Fruit fly (Drosophila melanogaster) whole organism, embryonic: Measurements from ENCODE around the gene Orct2.

Experiments used
- Atf6 ChIP-seq: fragments of 200-800 bp; sonication (Bioruptor generic); IDR thresholded peaks from 2 replicates; pipeline ENCODE4 v1.3.6; 2022; ENCODE audit warnings: missing biosample characterization, missing genetic modification characterization
- Blimp-1 ChIP-seq: fragments of 200-800 bp; sonication (Bioruptor generic); optimal IDR thresholded peaks from 3 replicates; lab custom pipeline; 2018; ENCODE audit warnings: missing biosample characterization, missing genetic modification characterization, mild to moderate bottlenecking, moderate library complexity, missing genetic modification reagents
- CG11398 ChIP-seq: fragments of 200-800 bp; sonication (Bioruptor generic); optimal IDR thresholded peaks from 2 replicates; lab custom pipeline; 2016; ENCODE audit warnings: missing biosample characterization, missing genetic modification characterization
- CG12104 ChIP-seq: fragments of 200-800 bp; sonication (Bioruptor generic); optimal IDR thresholded peaks from 3 replicates; lab custom pipeline; 2016; ENCODE audit warnings: missing biosample characterization, missing genetic modification characterization
- CG12659 ChIP-seq: fragments of 200-800 bp; sonication (Bioruptor generic); optimal IDR thresholded peaks from 3 replicates; lab custom pipeline; 2017; ENCODE audit warnings: mild to moderate bottlenecking, missing biosample characterization, missing genetic modification reagents, missing genetic modification characterization
- CG13624 ChIP-seq: fragments of 200-800 bp; sonication (Bioruptor generic); optimal IDR thresholded peaks from 2 replicates; lab custom pipeline; 2016; ENCODE audit warnings: missing biosample characterization, missing genetic modification characterization
- CG15479 ChIP-seq: fragments of 200-800 bp; sonication (Bioruptor generic); optimal IDR thresholded peaks from 3 replicates; lab custom pipeline; 2019; ENCODE audit warnings: missing biosample characterization, mild to moderate bottlenecking, missing genetic modification characterization, moderate library complexity
- CG15514 ChIP-seq: fragments of 200-800 bp; sonication (Bioruptor generic); optimal IDR thresholded peaks from 3 replicates; lab custom pipeline; 2017; ENCODE audit warnings: missing biosample characterization, missing genetic modification characterization, mild to moderate bottlenecking, moderate library complexity, missing genetic modification reagents
- CG18262 ChIP-seq: fragments of 200-800 bp; optimal IDR thresholded peaks from 3 replicates; lab custom pipeline; 2019; ENCODE audit warnings: missing biosample characterization, mild to moderate bottlenecking, missing genetic modification characterization, moderate library complexity
- CG1832 ChIP-seq: fragments of 200-800 bp; sonication (Bioruptor generic); optimal IDR thresholded peaks from 2 replicates; lab custom pipeline; 2017; ENCODE audit warnings: missing biosample characterization, mild to moderate bottlenecking, missing genetic modification characterization, inconsistent platforms
- CG2889 ChIP-seq: fragments of 200-800 bp; sonication (Bioruptor generic); IDR thresholded peaks from 3 replicates; pipeline ENCODE4 v1.3.6; 2022; ENCODE audit warnings: missing biosample characterization, missing genetic modification characterization
- CG3726 ChIP-seq: fragments of 200-800 bp; sonication (Bioruptor generic); IDR thresholded peaks from 3 replicates; pipeline ENCODE4, ENCODE4 v1.3.6; 2022; ENCODE audit warnings: missing biosample characterization, missing genetic modification characterization
- CG4707 ChIP-seq: fragments of 200-800 bp; sonication (Bioruptor generic); optimal IDR thresholded peaks from 2 replicates; lab custom pipeline; 2018; ENCODE audit warnings: missing biosample characterization, mild to moderate bottlenecking, missing genetic modification characterization, moderate library complexity
- CG5953 ChIP-seq: fragments of 200-800 bp; sonication (Bioruptor generic); IDR thresholded peaks from 2 replicates; pipeline ENCODE4 v1.3.6; 2022; ENCODE audit warnings: missing biosample characterization, missing genetic modification characterization
- CoRest ChIP-seq: fragments of 200-800 bp; sonication (Bioruptor generic); optimal IDR thresholded peaks from 3 replicates; lab custom pipeline; 2018; ENCODE audit warnings: missing biosample characterization, mild to moderate bottlenecking, missing genetic modification characterization, moderate library complexity
- CrebB ChIP-seq: fragments of 200-800 bp; sonication (Bioruptor generic); optimal IDR thresholded peaks from 3 replicates; lab custom pipeline; 2018; ENCODE audit warnings: missing biosample characterization, mild to moderate bottlenecking, missing genetic modification characterization
- D ChIP-seq, 2 experiments: fragments of 200-800 bp in 1 of 2; fragments of >200 bp in 1 of 2; sonication (Bioruptor generic) in 1 of 2; optimal IDR thresholded peaks; 2 replicates in 1 of 2; 3 replicates in 1 of 2; lab custom pipeline; 2017; ENCODE audit warnings: mild to moderate bottlenecking in 1 of 2, missing biosample characterization in 1 of 2, missing genetic modification characterization in 1 of 2, missing genetic modification reagents in 1 of 2
- Dad ChIP-seq: fragments of 200-800 bp; sonication (Bioruptor generic); optimal IDR thresholded peaks from 3 replicates; lab custom pipeline; 2016; ENCODE audit warnings: missing biosample characterization, missing genetic modification characterization
- Hr78 ChIP-seq, 2 experiments: fragments of 200-800 bp in 1 of 2; fragments of >200 bp in 1 of 2; sonication (Bioruptor generic) in 1 of 2; optimal IDR thresholded peaks; 2 replicates each; lab custom pipeline; 2017 to 2019; ENCODE audit warnings: missing biosample characterization in 2 of 2, missing genetic modification characterization in 2 of 2, mild to moderate bottlenecking in 1 of 2, moderate library complexity in 1 of 2
- MESR4 ChIP-seq: fragments of 200-800 bp; sonication (Bioruptor generic); optimal IDR thresholded peaks from 2 replicates; lab custom pipeline; 2018; ENCODE audit warnings: missing biosample characterization, mild to moderate bottlenecking, missing genetic modification characterization, moderate library complexity
- MTF-1 ChIP-seq: fragments of 200-800 bp; sonication (Bioruptor generic); optimal IDR thresholded peaks from 2 replicates; lab custom pipeline; 2018; ENCODE audit warnings: missing biosample characterization, mild to moderate bottlenecking, missing genetic modification characterization, borderline replicate concordance
- Meics ChIP-seq: fragments of 200-800 bp; sonication (Bioruptor generic); optimal IDR thresholded peaks from 2 replicates; lab custom pipeline; 2017; ENCODE audit warnings: missing biosample characterization, mild to moderate bottlenecking, missing genetic modification characterization
- NFAT ChIP-seq: fragments of 200-800 bp; sonication (Bioruptor generic); IDR thresholded peaks from 2 replicates; pipeline ENCODE4 v1.3.6; 2022; ENCODE audit warnings: missing biosample characterization, missing genetic modification characterization
- Opbp ChIP-seq: fragments of 200-800 bp; sonication (Bioruptor generic); IDR thresholded peaks from 3 replicates; pipeline ENCODE4 v1.3.6; 2022; ENCODE audit warnings: missing biosample characterization, missing genetic modification characterization; ENCODE audit not compliant: partially characterized antibody
- Six4 ChIP-seq: fragments of 200-800 bp; sonication (Bioruptor generic); optimal IDR thresholded peaks from 2 replicates; lab custom pipeline; 2016; ENCODE audit warnings: missing biosample characterization, missing genetic modification characterization
- Sox102F ChIP-seq: fragments of 200-800 bp; sonication (Bioruptor generic); optimal IDR thresholded peaks from 2 replicates; lab custom pipeline; 2018; ENCODE audit warnings: missing biosample characterization, mild to moderate bottlenecking, missing genetic modification characterization, moderate library complexity
- Sry-δ ChIP-seq: fragments of 200-800 bp; sonication (Bioruptor generic); optimal IDR thresholded peaks from 2 replicates; lab custom pipeline; 2016; ENCODE audit warnings: missing biosample characterization, missing genetic modification characterization
- ara ChIP-seq: fragments of 200-800 bp; sonication (Bioruptor generic); IDR thresholded peaks from 2 replicates; pipeline ENCODE4 v1.3.6; 2022; ENCODE audit warnings: missing biosample characterization, missing genetic modification characterization
- bigmax ChIP-seq: fragments of 200-800 bp; sonication (Bioruptor generic); optimal IDR thresholded peaks from 2 replicates; lab custom pipeline; 2018; ENCODE audit warnings: missing biosample characterization, mild to moderate bottlenecking, missing genetic modification characterization
- btn ChIP-seq: fragments of 200-800 bp; sonication (Bioruptor generic); optimal IDR thresholded peaks from 2 replicates; lab custom pipeline; 2016; ENCODE audit warnings: missing biosample characterization, missing genetic modification characterization
- cas ChIP-seq: fragments of 200-800 bp; sonication (Bioruptor generic); IDR thresholded peaks from 2 replicates; pipeline ENCODE4 v1.3.6; 2022; ENCODE audit warnings: missing biosample characterization, missing genetic modification characterization
- cato ChIP-seq: fragments of 200-800 bp; sonication (Bioruptor generic); optimal IDR thresholded peaks from 2 replicates; lab custom pipeline; 2016; ENCODE audit warnings: missing biosample characterization, missing genetic modification characterization, borderline replicate concordance
- croc ChIP-seq: fragments of 200-800 bp; sonication (Bioruptor generic); conservative IDR thresholded peaks from 3 replicates; pipeline ENCODE4 v1.3.6; 2022; ENCODE audit warnings: missing biosample characterization, missing genetic modification characterization
- dpn ChIP-seq, 2 experiments: fragments of 200-800 bp; sonication (Bioruptor generic); optimal IDR thresholded peaks; 3 replicates each; lab custom pipeline; 2016; ENCODE audit warnings: missing biosample characterization in 2 of 2, missing genetic modification characterization in 2 of 2
- dysf ChIP-seq: fragments of 200-800 bp; sonication (Bioruptor generic); IDR thresholded peaks from 3 replicates; pipeline ENCODE4 v1.3.6; 2022; ENCODE audit warnings: missing biosample characterization, missing genetic modification characterization
- ftz-f1 ChIP-seq: fragments of 200-800 bp; sonication (Bioruptor generic); optimal IDR thresholded peaks from 2 replicates; lab custom pipeline; 2016; ENCODE audit warnings: missing biosample characterization, missing genetic modification characterization
- hth ChIP-seq: fragments of >200 bp; optimal IDR thresholded peaks from 2 replicates; lab custom pipeline; 2017; ENCODE audit warnings: inconsistent platforms
- inv ChIP-seq: fragments of 200-800 bp; sonication (Bioruptor generic); IDR thresholded peaks from 2 replicates; pipeline ENCODE4 v1.3.6; 2022; ENCODE audit warnings: missing biosample characterization, missing genetic modification characterization; ENCODE audit not compliant: partially characterized antibody
- lov ChIP-seq, 2 experiments: fragments of 200-800 bp in 1 of 2; fragments of >200 bp in 1 of 2; sonication (Bioruptor generic) in 1 of 2; IDR thresholded peaks in 1 of 2; optimal IDR thresholded peaks in 1 of 2; 2 replicates in 1 of 2; 3 replicates in 1 of 2; pipeline versions ENCODE4 v1.3.6 to Lab custom; 2017 to 2022; ENCODE audit warnings: missing biosample characterization in 1 of 2, missing genetic modification characterization in 1 of 2
- nerfin-1 ChIP-seq: fragments of 200-800 bp; sonication (Bioruptor generic); optimal IDR thresholded peaks from 3 replicates; lab custom pipeline; 2019; ENCODE audit warnings: missing biosample characterization, mild to moderate bottlenecking, missing genetic modification characterization, moderate library complexity
- org-1 ChIP-seq: fragments of 200-800 bp; sonication (Bioruptor generic); optimal IDR thresholded peaks from 2 replicates; lab custom pipeline; 2017; ENCODE audit warnings: missing biosample characterization, missing genetic modification characterization
- rib ChIP-seq: fragments of 200-800 bp; sonication (Bioruptor generic); IDR thresholded peaks from 2 replicates; pipeline ENCODE4 v1.3.6; 2022; ENCODE audit warnings: missing biosample characterization, missing genetic modification characterization
- sc ChIP-seq, 3 experiments: fragments of >200 bp in 2 of 3; fragments of 200-800 bp in 1 of 3; sonication (Bioruptor generic) in 1 of 3; optimal IDR thresholded peaks; 2 replicates in 2 of 3; 3 replicates in 1 of 3; lab custom pipeline; 2017; ENCODE audit warnings: mild to moderate bottlenecking in 1 of 3, missing biosample characterization in 1 of 3, missing genetic modification characterization in 1 of 3, missing genetic modification reagents in 1 of 3
- sima ChIP-seq: fragments of 200-800 bp; sonication (Bioruptor generic); optimal IDR thresholded peaks from 2 replicates; lab custom pipeline; 2016; ENCODE audit warnings: missing biosample characterization, missing genetic modification characterization
- vvl ChIP-seq: fragments of 200-800 bp; sonication (Bioruptor generic); IDR thresholded peaks from 2 replicates; pipeline ENCODE4 v1.3.6; 2022; ENCODE audit warnings: missing biosample characterization, missing genetic modification characterization
- wdn ChIP-seq: fragments of 200-800 bp; sonication (Bioruptor generic); IDR thresholded peaks from 2 replicates; pipeline ENCODE4 v1.3.6; 2022; ENCODE audit warnings: missing biosample characterization, missing genetic modification characterization
- yki ChIP-seq: fragments of >200 bp; optimal IDR thresholded peaks from 3 replicates; lab custom pipeline; 2018
- zen ChIP-seq: fragments of 200-800 bp; sonication (Bioruptor generic); optimal IDR thresholded peaks from 3 replicates; lab custom pipeline; 2018; ENCODE audit warnings: missing biosample characterization, mild to moderate bottlenecking, missing genetic modification characterization, moderate library complexity
- zfh2 ChIP-seq: fragments of 200-800 bp; sonication (Bioruptor generic); optimal IDR thresholded peaks from 2 replicates; lab custom pipeline; 2016; ENCODE audit warnings: missing biosample characterization, missing genetic modification characterization

The Orct2 gene

DNA sequence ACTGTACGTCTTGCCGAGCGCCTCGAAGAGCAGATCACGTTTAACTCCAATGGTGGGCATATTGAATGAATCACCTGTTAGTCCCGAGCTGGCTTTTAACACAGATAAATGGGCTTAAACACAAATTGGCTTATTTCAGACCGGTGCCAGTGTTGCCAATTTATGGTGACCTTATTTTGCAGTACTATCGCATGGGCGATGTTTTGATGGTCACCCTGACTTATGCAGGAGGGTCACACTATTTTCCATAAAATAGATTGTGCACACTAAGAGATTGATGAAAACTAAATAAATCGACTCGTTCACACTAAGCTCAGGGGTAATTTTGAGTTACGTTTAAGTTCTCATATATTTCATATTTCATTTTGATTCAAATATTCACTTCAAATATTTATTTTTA is 20.3 kb upstream of the Orct2 start, which contains the start of gene beta-PheRS (continued):
- TF ChIP-seq CG15479 (GFP tag; lab: Kevin White, UChicago), result no peak
- no peak for TF ChIP-seq CG12104 (GFP tag; lab: Kevin White, UChicago)
- TF ChIP-seq cas (GFP tag; lab: Robert Waterston, UW), result no peak
- TF ChIP-seq hth, result no peak
- peak; percentile 68 for TF ChIP-seq zen (tag; lab: Kevin White, UChicago)
- peak; percentile 71 for TF ChIP-seq ftz-f1 (GFP tag; lab: Kevin White, UChicago)
- no peak for TF ChIP-seq ara (GFP tag; lab: Robert Waterston, UW)
- TF ChIP-seq zfh2 (GFP tag; lab: Kevin White, UChicago), result peak; percentile 75
- TF ChIP-seq MTF-1 (GFP tag; lab: Kevin White, UChicago), result no peak
- TF ChIP-seq Atf6 (GFP tag; lab: Robert Waterston, UW), result no peak
- TF ChIP-seq dpn (GFP tag; optimal IDR thresholded peaks at IDR 0.05; lab: Kevin White, UChicago), result peak; percentile 71 to 72
- peak; percentile 64 for TF ChIP-seq CG13624 (GFP tag; lab: Kevin White, UChicago)
- 0 out of 3 replicates have a peak, but pooled peaks have one; percentile 46 for TF ChIP-seq dysf
- TF ChIP-seq Meics (GFP tag; lab: Kevin White, UChicago), result no peak
- 0 out of 2 replicates have a peak, but pooled peaks have one; percentile 31 for TF ChIP-seq wdn (GFP tag; lab: Robert Waterston, UW)
- peak; percentile 92 for TF ChIP-seq inv
- no peak for TF ChIP-seq lov (optimal IDR thresholded peaks at IDR 0.05; lab: Kevin White, UChicago)
- TF ChIP-seq lov (GFP tag; IDR thresholded peaks at IDR 0.05; lab: Robert Waterston, UW), result 0 out of 3 replicates have a peak, but pooled peaks have one; percentile 31
- no peak for TF ChIP-seq CG2889 (GFP tag; lab: Robert Waterston, UW)
- peak; percentile 94 for TF ChIP-seq Opbp (GFP tag; lab: Robert Waterston, UW)
- TF ChIP-seq Sry-δ (GFP tag; lab: Kevin White, UChicago), result peak; percentile 81
- TF ChIP-seq sc (optimal IDR thresholded peaks at IDR 0.05; lab: Kevin White, UChicago), result no peak
- no peak for TF ChIP-seq sc (GFP tag; optimal IDR thresholded peaks at IDR 0.05; lab: Kevin White, UChicago)
- TF ChIP-seq CG11398, result no peak
- TF ChIP-seq CG1832 (GFP tag; lab: Kevin White, UChicago), result no peak
- TF ChIP-seq Six4 (GFP tag; lab: Kevin White, UChicago), result peak; percentile 13
- no peak for TF ChIP-seq CG15514 (GFP tag; lab: Kevin White, UChicago)
- peak; percentile 18 for TF ChIP-seq Dad (GFP tag; lab: Kevin White, UChicago)
- TF ChIP-seq sima (GFP tag; lab: Kevin White, UChicago), result no peak
- TF ChIP-seq org-1 (GFP tag; lab: Kevin White, UChicago), result no peak
- no peak for TF ChIP-seq Hr78 (GFP tag; optimal IDR thresholded peaks at IDR 0.05; lab: Kevin White, UChicago)
- peak; percentile 11 for TF ChIP-seq cato (GFP tag; lab: Kevin White, UChicago)
- TF ChIP-seq CG3726, result no peak
- TF ChIP-seq bigmax (GFP tag; lab: Kevin White, UChicago), result no peak
- TF ChIP-seq Sox102F (GFP tag; lab: Kevin White, UChicago), result no peak
- TF ChIP-seq btn, result no peak
- no peak for TF ChIP-seq CG5953 (GFP tag; lab: Robert Waterston, UW)
- TF ChIP-seq CoRest, result no peak
- TF ChIP-seq Blimp-1 (GFP tag; lab: Kevin White, UChicago), result no peak
- TF ChIP-seq CG18262 (tag; lab: Kevin White, UChicago), result no peak
- no peak for TF ChIP-seq yki
- TF ChIP-seq rib, result peak; percentile 96
- TF ChIP-seq croc (GFP tag; lab: Robert Waterston, UW), result no peak
- peak; percentile 88 for TF ChIP-seq vvl (GFP tag; lab: Robert Waterston, UW)
- TF ChIP-seq NFAT (GFP tag; lab: Robert Waterston, UW), result peak; percentile 77
- TF ChIP-seq CG4707, result no peak
- TF ChIP-seq MESR4 (GFP tag; lab: Kevin White, UChicago), result peak; percentile 76
- peak; percentile 93 for TF ChIP-seq CG12659 (GFP tag; lab: Kevin White, UChicago)
- TF ChIP-seq nerfin-1 (tag; lab: Kevin White, UChicago), result no peak
- no peak for TF ChIP-seq D (optimal IDR thresholded peaks at IDR 0.05; lab: Kevin White, UChicago)
- TF ChIP-seq D (GFP tag; optimal IDR thresholded peaks at IDR 0.05; lab: Kevin White, UChicago), result no peak
- TF ChIP-seq CrebB, result peak; percentile 53
